Fruit fly (Drosophila melanogaster): ENCODE data around the gene nmd.

nmd gene

dm6 chr2L:10280772-10281171, 23.0 kb downstream of the nmd start, which contains the start of gene CG34043:
CG34043 (minus strand) TSS chr2L:10280872.
- TF ChIP-seq lola (GFP tag; optimal IDR thresholded peaks at IDR 0.05) (no peak), sv (GFP tag; optimal IDR thresholded peaks at IDR 0.05) (no peak), Abd-B (GFP tag; optimal IDR thresholded peaks at IDR 0.05) (no peak), jim (GFP tag; optimal IDR thresholded peaks at IDR 0.05) (no peak), Rel (GFP tag; optimal IDR thresholded peaks at IDR 0.05) (no peak), Rel (tag; optimal IDR thresholded peaks at IDR 0.05) (no peak), pan (optimal IDR thresholded peaks at IDR 0.05) (no peak), rgr (GFP tag; optimal IDR thresholded peaks at IDR 0.05) (no peak), tai (GFP tag; optimal IDR thresholded peaks at IDR 0.05) (no peak), usp (GFP tag; optimal IDR thresholded peaks at IDR 0.05) (no peak), Dif (GFP tag; optimal IDR thresholded peaks at IDR 0.05; ENCODE audit: partially characterized antibody) (no peak), fru (GFP tag; optimal IDR thresholded peaks at IDR 0.05) (no peak), Hr78 (GFP tag; optimal IDR thresholded peaks at IDR 0.05) (no peak), CG9705 (GFP tag; optimal IDR thresholded peaks at IDR 0.05) (no peak), brk (GFP tag; optimal IDR thresholded peaks at IDR 0.05) (no peak), woc (GFP tag; optimal IDR thresholded peaks at IDR 0.05) (no peak), CG32264 (GFP tag; optimal IDR thresholded peaks at IDR 0.05) (no peak), psq (GFP tag; optimal IDR thresholded peaks at IDR 0.05) (no peak), GATAd (GFP tag; optimal IDR thresholded peaks at IDR 0.05) (no peak), Sp1 (GFP tag; optimal IDR thresholded peaks at IDR 0.05) (no peak)

- TF ChIP-seq Hr83 (GFP tag; optimal IDR thresholded peaks at IDR 0.05; ENCODE audit: poor library complexity, severe bottlenecking) (peak; percentile 23), OdsH (GFP tag; optimal IDR thresholded peaks at IDR 0.05) (no peak), woc (GFP tag; optimal IDR thresholded peaks at IDR 0.05) (peak; percentile 71), Hnf4 (GFP tag; optimal IDR thresholded peaks at IDR 0.05) (no peak)
These were observed 25.1 kb downstream of the nmd start, which contains the start of gene Utx for dm6 chr2L:10278658-10279057. Utx (minus strand) TSS chr2L:10278811.

- TF ChIP-seq ey (GFP tag; optimal IDR thresholded peaks at IDR 0.05), result no peak
- TF ChIP-seq Hr83 (GFP tag; optimal IDR thresholded peaks at IDR 0.05; ENCODE audit: poor library complexity, severe bottlenecking), result peak; percentile 74
- peak; percentile 12 for TF ChIP-seq brk (GFP tag; optimal IDR thresholded peaks at IDR 0.05)
- peak; percentile 27 for TF ChIP-seq woc (GFP tag; optimal IDR thresholded peaks at IDR 0.05)
- TF ChIP-seq GATAd (GFP tag; optimal IDR thresholded peaks at IDR 0.05), result no peak
These were observed 26.4 kb downstream of the nmd start for dm6 chr2L:10277362-10277761.

- TF ChIP-seq brk (GFP tag; optimal IDR thresholded peaks at IDR 0.05) (no peak), pan (optimal IDR thresholded peaks at IDR 0.05) (no peak), CrebA (GFP tag; optimal IDR thresholded peaks at IDR 0.05; ENCODE audit: borderline replicate concordance) (no peak), jim (GFP tag; optimal IDR thresholded peaks at IDR 0.05) (no peak), usp (GFP tag; optimal IDR thresholded peaks at IDR 0.05) (no peak), tai (GFP tag; optimal IDR thresholded peaks at IDR 0.05) (peak; percentile 52), HLH106 (tag; optimal IDR thresholded peaks at IDR 0.05) (no peak), ey (GFP tag; optimal IDR thresholded peaks at IDR 0.05) (peak; percentile 66), Jra (GFP tag; optimal IDR thresholded peaks at IDR 0.05) (peak; percentile 40), psq (GFP tag; optimal IDR thresholded peaks at IDR 0.05) (peak; percentile 33), Rel (GFP tag; optimal IDR thresholded peaks at IDR 0.05) (no peak), Rel (tag; optimal IDR thresholded peaks at IDR 0.05) (no peak), Abd-B (GFP tag; optimal IDR thresholded peaks at IDR 0.05) (no peak), CG32264 (GFP tag; optimal IDR thresholded peaks at IDR 0.05) (no peak), GATAd (GFP tag; optimal IDR thresholded peaks at IDR 0.05) (no peak), fru (GFP tag; optimal IDR thresholded peaks at IDR 0.05) (no peak), Dif (GFP tag; optimal IDR thresholded peaks at IDR 0.05; ENCODE audit: partially characterized antibody) (no peak), sage (GFP tag; optimal IDR thresholded peaks at IDR 0.05) (no peak), sv (GFP tag; optimal IDR thresholded peaks at IDR 0.05) (no peak), lola (GFP tag; optimal IDR thresholded peaks at IDR 0.05) (no peak), Hr78 (GFP tag; optimal IDR thresholded peaks at IDR 0.05) (no peak), N (GFP tag; optimal IDR thresholded peaks at IDR 0.05) (peak; percentile 9), CG9705 (GFP tag; optimal IDR thresholded peaks at IDR 0.05) (no peak), woc (GFP tag; optimal IDR thresholded peaks at IDR 0.05) (no peak), Myc (optimal IDR thresholded peaks at IDR 0.05) (no peak), Vsx2 (GFP tag; optimal IDR thresholded peaks at IDR 0.05; ENCODE audit: partially characterized antibody) (no peak), Hr83 (GFP tag; optimal IDR thresholded peaks at IDR 0.05; ENCODE audit: poor library complexity, severe bottlenecking) (no peak), dmrt93B (GFP tag; optimal IDR thresholded peaks at IDR 0.05) (no peak), br (GFP tag; optimal IDR thresholded peaks at IDR 0.05) (no peak), Sp1 (GFP tag; optimal IDR thresholded peaks at IDR 0.05) (no peak), foxo (GFP tag; optimal IDR thresholded peaks at IDR 0.05) (peak; percentile 14 to 54), h (GFP tag; optimal IDR thresholded peaks at IDR 0.05) (no peak), Dfd (GFP tag; optimal IDR thresholded peaks at IDR 0.05) (no peak), OdsH (GFP tag; optimal IDR thresholded peaks at IDR 0.05) (peak; percentile 60), dsf (GFP tag; optimal IDR thresholded peaks at IDR 0.05; ENCODE audit: borderline replicate concordance) (no peak), rgr (GFP tag; optimal IDR thresholded peaks at IDR 0.05) (no peak), dl (GFP tag; optimal IDR thresholded peaks at IDR 0.05; ENCODE audit: insufficient read depth in 1 of 2, partially characterized antibody in 2 of 2) (no peak), Hnf4 (GFP tag; optimal IDR thresholded peaks at IDR 0.05) (peak; percentile 58), Mio (GFP tag; optimal IDR thresholded peaks at IDR 0.05) (no peak)
These were observed 26.9 kb downstream of the nmd start for dm6 chr2L:10276846-10277245.

Data from whole organism, wandering third instar larva.